Fruit fly (Drosophila melanogaster) whole organism, adult: Measurements from ENCODE around the gene hgo.

Experiments
- CG11617 ChIP-seq: fragments of 200-800 bp; sonication (Bioruptor generic); optimal IDR thresholded peaks from 2 replicates; lab custom pipeline; 2017; ENCODE audit warnings: mild to moderate bottlenecking, missing biosample characterization, missing genetic modification reagents, missing genetic modification characterization
- CG12768 ChIP-seq: fragments of 200-800 bp; sonication (Bioruptor generic); optimal IDR thresholded peaks from 2 replicates; lab custom pipeline; 2017; ENCODE audit warnings: missing biosample characterization, missing genetic modification characterization, mild to moderate bottlenecking, moderate library complexity, missing genetic modification reagents
- CG14711 ChIP-seq: fragments of 200-800 bp; sonication (Bioruptor generic); optimal IDR thresholded peaks from 2 replicates; lab custom pipeline; 2018; ENCODE audit warnings: missing biosample characterization, mild to moderate bottlenecking, missing genetic modification characterization, moderate library complexity
- CG1620 ChIP-seq: fragments of 200-800 bp; sonication (Bioruptor generic); optimal IDR thresholded peaks from 2 replicates; lab custom pipeline; 2016; ENCODE audit warnings: missing biosample characterization, missing genetic modification characterization
- CG33017 ChIP-seq: fragments of 200-800 bp; sonication (Bioruptor generic); optimal IDR thresholded peaks from 2 replicates; lab custom pipeline; 2018; ENCODE audit warnings: missing biosample characterization, mild to moderate bottlenecking, missing genetic modification characterization, moderate library complexity
- CG5204 ChIP-seq: fragments of 200-800 bp; sonication (Bioruptor generic); optimal IDR thresholded peaks from 2 replicates; lab custom pipeline; 2016; ENCODE audit warnings: missing biosample characterization, missing genetic modification characterization
- CG7045 ChIP-seq: fragments of 200-800 bp; sonication (Bioruptor generic); optimal IDR thresholded peaks from 2 replicates; lab custom pipeline; 2017; ENCODE audit warnings: missing biosample characterization, mild to moderate bottlenecking, missing genetic modification characterization
- CG7101 ChIP-seq: fragments of 200-800 bp; sonication (Bioruptor generic); optimal IDR thresholded peaks from 2 replicates; lab custom pipeline; 2018; ENCODE audit warnings: missing biosample characterization, mild to moderate bottlenecking, missing genetic modification characterization, moderate library complexity
- Clk ChIP-seq: fragments of 200-800 bp; sonication (Bioruptor generic); optimal IDR thresholded peaks from 2 replicates; lab custom pipeline; 2017; ENCODE audit warnings: missing biosample characterization, missing genetic modification characterization
- Crg-1 ChIP-seq: fragments of 200-800 bp; sonication (Bioruptor generic); optimal IDR thresholded peaks from 2 replicates; lab custom pipeline; 2016; ENCODE audit warnings: missing biosample characterization, missing genetic modification characterization
- Hr96 ChIP-seq: fragments of 200-800 bp; sonication (Bioruptor generic); optimal IDR thresholded peaks from 2 replicates; lab custom pipeline; 2016; ENCODE audit warnings: missing biosample characterization, missing genetic modification characterization
- Mnt ChIP-seq: fragments of 200-800 bp; sonication (Bioruptor generic); optimal IDR thresholded peaks from 2 replicates; lab custom pipeline; 2016; ENCODE audit warnings: missing biosample characterization, mild to moderate bottlenecking, missing genetic modification characterization
- bab1 ChIP-seq: fragments of 200-800 bp; sonication (Bioruptor generic); optimal IDR thresholded peaks from 3 replicates; lab custom pipeline; 2019; ENCODE audit warnings: missing biosample characterization, mild to moderate bottlenecking, missing genetic modification characterization, moderate library complexity
- cic ChIP-seq: fragments of 200-800 bp; sonication (Bioruptor generic); optimal IDR thresholded peaks from 2 replicates; lab custom pipeline; 2017; ENCODE audit warnings: missing biosample characterization, mild to moderate bottlenecking, missing genetic modification characterization, moderate library complexity
- cnc ChIP-seq, 2 experiments: fragments of >200 bp; optimal IDR thresholded peaks; 2 replicates each; lab custom pipeline; 2017
- kay ChIP-seq: fragments of 200-800 bp; sonication (Bioruptor generic); peaks from one replicate; lab custom pipeline; 2016; ENCODE audit warnings: missing biosample characterization, missing genetic modification characterization, borderline replicate concordance
- ovo ChIP-seq: fragments of 200-800 bp; sonication (Bioruptor generic); optimal IDR thresholded peaks from 2 replicates; lab custom pipeline; 2016; ENCODE audit warnings: missing biosample characterization, missing genetic modification characterization
- pad ChIP-seq: fragments of 200-800 bp; sonication (Bioruptor generic); optimal IDR thresholded peaks from 3 replicates; lab custom pipeline; 2017; ENCODE audit warnings: missing biosample characterization, missing genetic modification characterization, mild to moderate bottlenecking, moderate library complexity, missing genetic modification reagents
- tj ChIP-seq: fragments of 200-800 bp; sonication (Bioruptor generic); optimal IDR thresholded peaks from 3 replicates; lab custom pipeline; 2017; ENCODE audit warnings: missing biosample characterization, mild to moderate bottlenecking, missing genetic modification characterization, moderate library complexity
- toe ChIP-seq: fragments of 200-800 bp; sonication (Bioruptor generic); optimal IDR thresholded peaks from 2 replicates; lab custom pipeline; 2016; ENCODE audit warnings: missing biosample characterization, missing genetic modification characterization

Gene hgo

DNA sequence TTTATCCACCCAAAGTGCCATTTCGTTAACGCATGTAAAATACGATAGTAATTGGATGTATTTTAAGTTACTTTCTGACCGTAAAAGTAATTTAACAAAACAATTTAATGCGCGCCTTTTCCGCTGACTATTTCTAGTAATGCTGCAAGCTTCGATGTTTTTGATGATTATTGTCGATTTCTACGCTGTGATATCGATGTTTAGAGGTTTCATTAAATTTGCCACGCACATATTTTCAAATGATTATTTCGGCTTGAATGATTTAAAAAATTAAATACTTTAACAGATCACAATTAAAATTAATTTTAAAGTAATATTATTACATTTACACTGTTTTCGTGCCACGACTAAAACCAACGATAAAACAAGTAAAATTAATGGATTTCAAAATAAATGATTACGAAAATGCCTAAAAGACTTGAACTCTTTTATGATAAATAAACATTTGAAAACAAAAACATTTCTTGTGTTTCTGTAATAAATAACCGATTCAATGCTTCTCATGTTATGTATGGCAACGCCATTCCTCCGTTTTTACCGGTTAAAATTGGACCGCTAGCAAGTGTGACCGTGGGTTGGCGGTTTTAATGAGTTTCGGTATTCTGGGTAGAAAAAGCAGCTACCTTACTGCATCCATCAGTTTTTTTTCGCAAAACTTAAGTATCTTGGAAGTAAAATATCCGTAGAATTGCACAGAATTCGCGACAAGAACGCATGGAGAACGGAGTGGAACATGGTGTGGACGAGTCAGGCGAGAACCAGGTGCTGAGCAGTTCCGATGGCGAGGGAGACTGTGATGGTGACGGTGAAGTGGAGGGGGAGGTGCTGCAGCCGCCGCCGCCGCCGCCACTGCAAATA lies 5.8 kb upstream of the hgo start, which contains the start of the genes RfC38 and CG4751:
RfC38 (minus strand) TSS at position 495 of the 858 bp plus-strand sequence.
CG4751 (plus strand) TSS at position 587 of the 858 bp plus-strand sequence.
- TF ChIP-seq cnc (optimal IDR thresholded peaks at IDR 0.05; lab: Kevin White, UChicago) = no peak
- TF ChIP-seq kay (GFP tag; lab: Kevin White, UChicago) = peak; percentile 74
- no peak for TF ChIP-seq CG5204
- no peak for TF ChIP-seq CG12768 (GFP tag; lab: Kevin White, UChicago)
- TF ChIP-seq CG1620 = no peak
- no peak for TF ChIP-seq CG7045
- TF ChIP-seq toe (GFP tag; lab: Kevin White, UChicago) = peak; percentile 15
- TF ChIP-seq cic = no peak
- no peak for TF ChIP-seq pad (GFP tag; lab: Kevin White, UChicago)
- TF ChIP-seq bab1 (GFP tag; lab: Kevin White, UChicago) = peak; percentile 10
- peak; percentile 46 for TF ChIP-seq ovo (GFP tag; lab: Kevin White, UChicago)
- peak; percentile 37 for TF ChIP-seq CG11617 (GFP tag; lab: Kevin White, UChicago)
- no peak for TF ChIP-seq Crg-1 (GFP tag; lab: Kevin White, UChicago)
- TF ChIP-seq tj (GFP tag; lab: Kevin White, UChicago) = no peak
- TF ChIP-seq CG14711 (tag; lab: Kevin White, UChicago) = no peak
- TF ChIP-seq CG33017 (tag; lab: Kevin White, UChicago) = no peak
- TF ChIP-seq Mnt (GFP tag; lab: Kevin White, UChicago) = no peak
- peak; percentile 19 for TF ChIP-seq CG7101 (tag; lab: Kevin White, UChicago)
- no peak for TF ChIP-seq Hr96 (GFP tag; lab: Kevin White, UChicago)
- TF ChIP-seq Clk (GFP tag; lab: Kevin White, UChicago) = no peak

DNA sequence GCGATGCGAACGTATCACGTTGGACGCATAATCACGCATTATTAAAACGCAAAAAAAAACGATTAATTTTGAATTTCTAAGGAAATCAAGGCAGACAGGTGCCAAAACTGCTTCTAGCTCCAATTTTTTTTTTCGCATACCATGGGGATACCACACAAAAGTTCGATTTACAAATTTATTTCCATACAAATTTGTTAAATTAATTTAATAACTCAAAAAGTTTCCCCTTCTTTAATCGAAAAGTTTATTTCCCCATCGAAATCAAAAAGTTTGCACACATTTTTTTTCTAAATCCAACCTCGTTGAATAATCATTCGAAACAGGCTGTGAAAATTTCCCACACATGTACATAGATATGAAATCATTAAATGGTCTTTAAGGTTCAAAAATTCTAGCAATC lies 9.1 kb downstream of the hgo start, which contains the start of gene CG31867:
CG31867 (minus strand) TSS at position 101 of the 400 bp plus-strand sequence.
- TF ChIP-seq CG1620 (no peak), CG14711 (tag; lab: Kevin White, UChicago) (no peak), kay (GFP tag; lab: Kevin White, UChicago) (no peak), CG7101 (tag; lab: Kevin White, UChicago) (no peak), CG11617 (GFP tag; lab: Kevin White, UChicago) (no peak), CG33017 (tag; lab: Kevin White, UChicago) (no peak)

dm6 chr2L:11148969-11149368 lies 12.8 kb downstream of the hgo start, which contains the start of gene Gyc32E:
TSS of gene Gyc32E (minus strand) at chr2L:11149101.
- TF ChIP-seq pad (GFP tag; lab: Kevin White, UChicago) (no peak), CG7045 (no peak), cnc (optimal IDR thresholded peaks at IDR 0.05; lab: Kevin White, UChicago) (no peak), CG1620 (no peak), ovo (GFP tag; lab: Kevin White, UChicago) (no peak), bab1 (GFP tag; lab: Kevin White, UChicago) (no peak), CG33017 (tag; lab: Kevin White, UChicago) (no peak), Crg-1 (GFP tag; lab: Kevin White, UChicago) (no peak), CG12768 (GFP tag; lab: Kevin White, UChicago) (no peak), cic (no peak), kay (GFP tag; lab: Kevin White, UChicago) (no peak)

- TF ChIP-seq Crg-1 (GFP tag; lab: Kevin White, UChicago) (peak; percentile 93), CG5204 (peak; percentile 94), bab1 (GFP tag; lab: Kevin White, UChicago) (peak; percentile 98), cnc (optimal IDR thresholded peaks at IDR 0.05; lab: Kevin White, UChicago) (peak; percentile 78 to 85), cic (peak; percentile 63), CG14711 (tag; lab: Kevin White, UChicago) (peak; percentile 96), CG11617 (GFP tag; lab: Kevin White, UChicago) (peak; percentile 94), CG7101 (tag; lab: Kevin White, UChicago) (peak; percentile 97), pad (GFP tag; lab: Kevin White, UChicago) (peak; percentile 86), toe (GFP tag; lab: Kevin White, UChicago) (peak; percentile 95), Clk (GFP tag; lab: Kevin White, UChicago) (peak; percentile 92), CG33017 (tag; lab: Kevin White, UChicago) (peak; percentile 97), Hr96 (GFP tag; lab: Kevin White, UChicago) (peak; percentile 88), ovo (GFP tag; lab: Kevin White, UChicago) (peak; percentile 75), Mnt (GFP tag; lab: Kevin White, UChicago) (peak; percentile 66), kay (GFP tag; lab: Kevin White, UChicago) (no peak), CG1620 (peak; percentile 92), CG7045 (peak; percentile 97), tj (GFP tag; lab: Kevin White, UChicago) (peak; percentile 94), CG12768 (GFP tag; lab: Kevin White, UChicago) (peak; percentile 95)
Observed at dm6 chr2L:11155166-11155958, 19.2 kb downstream of the hgo start, which contains the start of gene CG6287. TSS of gene CG6287 (minus strand) at chr2L:11155721.

dm6 chr2L:11167997-11168396 lies 31.8 kb downstream of the hgo start:
- no peak for TF ChIP-seq ovo (GFP tag; lab: Kevin White, UChicago)
- TF ChIP-seq kay (GFP tag; lab: Kevin White, UChicago) = peak; percentile 11
